Fruit fly (Drosophila melanogaster) whole organism, pupa: ENCODE data around the gene Lsp1gamma.

ENCODE experiments used
- CG10348 ChIP-seq: fragments of 200-800 bp; sonication (Bioruptor generic); IDR thresholded peaks from 2 replicates; pipeline ENCODE4 v1.3.6; 2022; ENCODE audit warnings: missing biosample characterization, missing genetic modification characterization
- CG12605 ChIP-seq: fragments of 200-800 bp; sonication (Bioruptor generic); IDR thresholded peaks from 2 replicates; pipeline ENCODE4 v1.3.6; 2022; ENCODE audit warnings: missing biosample characterization, missing genetic modification characterization
- CG13204 ChIP-seq: fragments of 200-800 bp; sonication (Bioruptor generic); optimal IDR thresholded peaks from 2 replicates; lab custom pipeline; 2018; ENCODE audit warnings: missing biosample characterization, mild to moderate bottlenecking, missing genetic modification characterization, moderate library complexity
- CG14655 ChIP-seq: fragments of 200-800 bp; sonication (Bioruptor generic); optimal IDR thresholded peaks from 3 replicates; lab custom pipeline; 2017; ENCODE audit warnings: mild to moderate bottlenecking, missing biosample characterization, missing genetic modification reagents, missing genetic modification characterization
- CG15710 ChIP-seq: fragments of 200-800 bp; sonication (Bioruptor generic); optimal IDR thresholded peaks from 2 replicates; lab custom pipeline; 2018; ENCODE audit warnings: missing biosample characterization, mild to moderate bottlenecking, missing genetic modification characterization, moderate library complexity
- CG17806 ChIP-seq: fragments of 200-800 bp; sonication (Bioruptor generic); optimal IDR thresholded peaks from 2 replicates; lab custom pipeline; 2018; ENCODE audit warnings: missing biosample characterization, mild to moderate bottlenecking, missing genetic modification characterization, moderate library complexity
- CG32121 ChIP-seq: fragments of 200-800 bp; sonication (Bioruptor generic); IDR thresholded peaks from 2 replicates; pipeline ENCODE4 v1.3.6; 2022; ENCODE audit warnings: missing biosample characterization, missing genetic modification characterization
- CG34367 ChIP-seq: fragments of 200-800 bp; sonication (Bioruptor generic); optimal IDR thresholded peaks from 2 replicates; lab custom pipeline; 2018; ENCODE audit warnings: missing biosample characterization, mild to moderate bottlenecking, missing genetic modification characterization
- CG4496 ChIP-seq: fragments of 200-800 bp; sonication (Bioruptor generic); IDR thresholded peaks from 3 replicates; pipeline ENCODE4 v1.3.6; 2022; ENCODE audit warnings: missing biosample characterization, missing genetic modification characterization
- CG8159 ChIP-seq: fragments of 200-800 bp; sonication (Bioruptor generic); optimal IDR thresholded peaks from 3 replicates; lab custom pipeline; 2018; ENCODE audit warnings: missing biosample characterization, mild to moderate bottlenecking, missing genetic modification characterization, moderate library complexity
- CG8301 ChIP-seq: fragments of 200-800 bp; sonication (Bioruptor generic); optimal IDR thresholded peaks from 2 replicates; lab custom pipeline; 2018; ENCODE audit warnings: missing biosample characterization, mild to moderate bottlenecking, missing genetic modification characterization
- CG9948 ChIP-seq: fragments of 200-800 bp; sonication (Bioruptor generic); optimal IDR thresholded peaks from 2 replicates; lab custom pipeline; 2018; ENCODE audit warnings: missing biosample characterization, mild to moderate bottlenecking, missing genetic modification characterization, moderate library complexity
- D1 ChIP-seq: fragments of 200-800 bp; sonication (Bioruptor generic); optimal IDR thresholded peaks from 2 replicates; lab custom pipeline; 2018; ENCODE audit warnings: missing biosample characterization, mild to moderate bottlenecking, missing genetic modification characterization, moderate library complexity
- EcR ChIP-seq: fragments of 200-800 bp; sonication (Bioruptor generic); optimal IDR thresholded peaks from 3 replicates; lab custom pipeline; 2019; ENCODE audit warnings: missing biosample characterization, missing genetic modification characterization, mild to moderate bottlenecking, moderate library complexity, missing genetic modification reagents
- Ets98B ChIP-seq: fragments of 200-800 bp; sonication (Bioruptor generic); IDR thresholded peaks from 2 replicates; pipeline ENCODE4 v1.3.6; 2022; ENCODE audit warnings: missing biosample characterization, missing genetic modification characterization
- Pif1A ChIP-seq: fragments of 200-800 bp; sonication (Bioruptor generic); optimal IDR thresholded peaks from 3 replicates; lab custom pipeline; 2016; ENCODE audit warnings: missing biosample characterization, missing genetic modification characterization
- Pif1B ChIP-seq: fragments of 200-800 bp; sonication (Bioruptor generic); optimal IDR thresholded peaks from 3 replicates; lab custom pipeline; 2016; ENCODE audit warnings: missing biosample characterization, missing genetic modification characterization
- Snoo ChIP-seq: fragments of 200-800 bp; sonication (Bioruptor generic); optimal IDR thresholded peaks from 3 replicates; lab custom pipeline; 2017; ENCODE audit warnings: missing biosample characterization, mild to moderate bottlenecking, missing genetic modification characterization, inconsistent platforms
- fd96Ca ChIP-seq: fragments of 200-800 bp; sonication (Bioruptor generic); IDR thresholded peaks from 3 replicates; pipeline ENCODE4 v1.3.6; 2022; ENCODE audit warnings: missing biosample characterization, missing genetic modification characterization
- gl ChIP-seq: fragments of 200-800 bp; sonication (Bioruptor generic); optimal IDR thresholded peaks from 2 replicates; lab custom pipeline; 2018; ENCODE audit warnings: missing biosample characterization, mild to moderate bottlenecking, missing genetic modification characterization
- rn ChIP-seq: fragments of 200-800 bp; sonication (Bioruptor generic); IDR thresholded peaks from 2 replicates; pipeline ENCODE4 v1.3.6; 2022; ENCODE audit warnings: missing biosample characterization, missing genetic modification characterization

The Lsp1gamma gene

DNA sequence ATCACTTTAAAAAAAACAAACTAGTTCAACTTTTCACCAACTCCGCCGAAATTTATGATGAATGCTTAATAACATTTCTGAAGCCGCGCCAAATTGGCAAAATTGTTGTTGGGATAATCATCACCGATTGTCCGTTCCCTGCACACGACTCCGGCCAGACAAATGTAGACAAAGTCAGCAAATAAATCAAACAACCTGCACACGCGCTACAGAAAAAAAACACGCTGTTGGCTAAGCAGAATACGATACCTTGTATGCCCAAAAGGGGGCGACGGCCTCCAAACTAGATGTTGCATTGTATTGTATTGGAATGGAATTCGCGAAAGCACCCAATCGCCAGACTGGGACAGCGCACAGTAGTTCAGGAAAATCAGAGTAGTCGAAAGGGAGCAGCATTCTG is 27.3 kb downstream of the Lsp1gamma start:
- TF ChIP-seq CG9948 (tag; lab: Kevin White, UChicago) (no peak), CG12605 (no peak), gl (tag; lab: Kevin White, UChicago) (no peak), CG13204 (GFP tag; lab: Kevin White, UChicago) (no peak), CG4496 (GFP tag; lab: Robert Waterston, UW) (no peak), CG10348 (GFP tag; lab: Robert Waterston, UW) (no peak), Pif1A (GFP tag; lab: Kevin White, UChicago) (no peak), EcR (no peak), CG32121 (GFP tag; lab: Robert Waterston, UW) (no peak), CG8159 (tag; lab: Kevin White, UChicago) (no peak), CG15710 (tag; lab: Kevin White, UChicago) (no peak), Pif1B (GFP tag; lab: Kevin White, UChicago) (no peak), Ets98B (GFP tag; lab: Robert Waterston, UW) (no peak), CG34367 (tag; lab: Kevin White, UChicago) (no peak), fd96Ca (GFP tag; lab: Robert Waterston, UW) (no peak), D1 (tag; lab: Kevin White, UChicago) (no peak), CG14655 (GFP tag; lab: Kevin White, UChicago) (no peak)
- TF ChIP-seq, all 21 proteins: peak for 0

- TF ChIP-seq Pif1B (GFP tag; lab: Kevin White, UChicago) = peak; percentile 43
- TF ChIP-seq CG4496 (GFP tag; lab: Robert Waterston, UW) = peak; percentile 81
- TF ChIP-seq CG32121 (GFP tag; lab: Robert Waterston, UW) = peak; percentile 74
- no peak for TF ChIP-seq fd96Ca (GFP tag; lab: Robert Waterston, UW)
- peak; percentile 57 for TF ChIP-seq CG8159 (tag; lab: Kevin White, UChicago)
- TF ChIP-seq CG17806 (tag; lab: Kevin White, UChicago) = peak; percentile 62
- peak; percentile 53 for TF ChIP-seq CG8301
- peak; percentile 53 for TF ChIP-seq CG9948 (tag; lab: Kevin White, UChicago)
- no peak for TF ChIP-seq Ets98B (GFP tag; lab: Robert Waterston, UW)
- TF ChIP-seq CG12605 = no peak
- no peak for TF ChIP-seq CG13204 (GFP tag; lab: Kevin White, UChicago)
- TF ChIP-seq CG15710 (tag; lab: Kevin White, UChicago) = peak; percentile 52
- no peak for TF ChIP-seq D1 (tag; lab: Kevin White, UChicago)
- TF ChIP-seq EcR = no peak
- peak; percentile 63 for TF ChIP-seq Pif1A (GFP tag; lab: Kevin White, UChicago)
- no peak for TF ChIP-seq CG10348 (GFP tag; lab: Robert Waterston, UW)
- TF ChIP-seq rn (GFP tag; lab: Robert Waterston, UW) = no peak
- TF ChIP-seq CG14655 (GFP tag; lab: Kevin White, UChicago) = peak; percentile 52
- peak; percentile 41 for TF ChIP-seq CG34367 (tag; lab: Kevin White, UChicago)
These were observed 27.8 kb downstream of the Lsp1gamma start for dm6 chr3L:94062-94461.

- TF ChIP-seq CG9948 (tag; lab: Kevin White, UChicago) (no peak), Snoo (tag; lab: Kevin White, UChicago) (no peak), CG8301 (no peak)
- TF ChIP-seq, all 21 proteins: peak for 0
These were observed 28.6 kb downstream of the Lsp1gamma start for dm6 chr3L:94866-95265.

dm6 chr3L:95425-96139 is 29.4 kb downstream of the Lsp1gamma start:
- TF ChIP-seq CG17806 (tag; lab: Kevin White, UChicago) = no peak
- no peak for TF ChIP-seq CG14655 (GFP tag; lab: Kevin White, UChicago)
- TF ChIP-seq CG4496 (GFP tag; lab: Robert Waterston, UW) = no peak
- no peak for TF ChIP-seq gl (tag; lab: Kevin White, UChicago)
- no peak for TF ChIP-seq CG8159 (tag; lab: Kevin White, UChicago)
- no peak for TF ChIP-seq CG32121 (GFP tag; lab: Robert Waterston, UW)
- TF ChIP-seq CG8301 = no peak
- no peak for TF ChIP-seq CG10348 (GFP tag; lab: Robert Waterston, UW)
- TF ChIP-seq CG13204 (GFP tag; lab: Kevin White, UChicago) = no peak
- TF ChIP-seq D1 (tag; lab: Kevin White, UChicago) = no peak
- TF ChIP-seq CG15710 (tag; lab: Kevin White, UChicago) = no peak
- TF ChIP-seq Snoo (tag; lab: Kevin White, UChicago) = no peak
- TF ChIP-seq rn (GFP tag; lab: Robert Waterston, UW) = no peak
- no peak for TF ChIP-seq CG9948 (tag; lab: Kevin White, UChicago)
- no peak for TF ChIP-seq Pif1B (GFP tag; lab: Kevin White, UChicago)
- TF ChIP-seq Ets98B (GFP tag; lab: Robert Waterston, UW) = no peak
- TF ChIP-seq CG34367 (tag; lab: Kevin White, UChicago) = no peak

- TF ChIP-seq CG10348 (GFP tag; lab: Robert Waterston, UW) (no peak), EcR (no peak), D1 (tag; lab: Kevin White, UChicago) (no peak), Pif1B (GFP tag; lab: Kevin White, UChicago) (no peak), rn (GFP tag; lab: Robert Waterston, UW) (no peak), Snoo (tag; lab: Kevin White, UChicago) (no peak), CG8159 (tag; lab: Kevin White, UChicago) (no peak), CG15710 (tag; lab: Kevin White, UChicago) (no peak), Ets98B (GFP tag; lab: Robert Waterston, UW) (no peak), CG8301 (no peak), CG9948 (tag; lab: Kevin White, UChicago) (no peak), CG13204 (GFP tag; lab: Kevin White, UChicago) (no peak), CG14655 (GFP tag; lab: Kevin White, UChicago) (no peak), CG32121 (GFP tag; lab: Robert Waterston, UW) (no peak), fd96Ca (GFP tag; lab: Robert Waterston, UW) (no peak), CG12605 (no peak)
These were observed 31.6 kb downstream of the Lsp1gamma start for dm6 chr3L:97823-98222.
